Worm (Caenorhabditis elegans) whole organism, L2 larva: Measurements from ENCODE around the gene bus-2.

Experiments
- aly-2 ChIP-seq: fragments of 150-350 bp; optimal IDR thresholded peaks from 2 replicates; lab custom pipeline; 2014; ENCODE audit warnings: missing biosample characterization, missing genetic modification characterization
- ama-1 ChIP-seq: fragments of 150-350 bp; optimal IDR thresholded peaks from 2 replicates; lab custom pipeline; 2018; ENCODE audit warnings: inconsistent platforms
- dmd-4 ChIP-seq: sonication (generic microtip); optimal IDR thresholded peaks from 2 replicates; lab custom pipeline; 2017; ENCODE audit warnings: missing biosample characterization, missing genetic modification characterization
- elt-1 ChIP-seq: fragments of 150-350 bp; optimal IDR thresholded peaks from 2 replicates; lab custom pipeline; 2014; ENCODE audit warnings: missing biosample characterization, missing genetic modification characterization
- elt-3 ChIP-seq: sonication (generic microtip); optimal IDR thresholded peaks from 2 replicates; lab custom pipeline; 2017; ENCODE audit warnings: missing biosample characterization, missing genetic modification characterization
- lin-11 ChIP-seq: fragments of 150-350 bp; sonication (generic microtip); optimal IDR thresholded peaks from 2 replicates; lab custom pipeline; 2014; ENCODE audit warnings: missing biosample characterization, missing genetic modification characterization, inconsistent platforms, mixed read lengths
- lsy-2 ChIP-seq, 2 experiments: fragments of 150-350 bp in 1 of 2; sonication (generic microtip) in 1 of 2; optimal IDR thresholded peaks; 2 replicates each; lab custom pipeline; 2014 to 2017; ENCODE audit warnings: missing biosample characterization in 2 of 2, missing genetic modification characterization in 2 of 2
- mdl-1 ChIP-seq, 2 experiments: fragments of 150-350 bp in 1 of 2; sonication (generic microtip) in 1 of 2; optimal IDR thresholded peaks; 2 replicates each; lab custom pipeline; 2017; ENCODE audit warnings: missing biosample characterization in 2 of 2, missing genetic modification characterization in 2 of 2
- nhr-11 ChIP-seq: fragments of 150-350 bp; optimal IDR thresholded peaks from 2 replicates; lab custom pipeline; 2014; ENCODE audit warnings: missing biosample characterization, missing genetic modification characterization
- nhr-237 ChIP-seq: fragments of 150-350 bp; optimal IDR thresholded peaks from 2 replicates; lab custom pipeline; 2014; ENCODE audit warnings: missing biosample characterization, missing genetic modification characterization
- nhr-25 ChIP-seq: fragments of 150-350 bp; sonication (generic microtip); optimal IDR thresholded peaks from 3 replicates; lab custom pipeline; 2014; ENCODE audit warnings: missing biosample characterization, missing genetic modification characterization
- nhr-77 ChIP-seq: fragments of 150-350 bp; optimal IDR thresholded peaks from 2 replicates; lab custom pipeline; 2014; ENCODE audit warnings: missing biosample characterization, missing genetic modification characterization
- skn-1 ChIP-seq: sonication (generic microtip); optimal IDR thresholded peaks from 2 replicates; lab custom pipeline; 2017; ENCODE audit warnings: missing biosample characterization, missing genetic modification characterization

ce11 chrIV:1724283-1724682 lies 24.6 kb downstream of the bus-2 start, which contains the start of gene epic-3:
- no peak for TF ChIP-seq ama-1 (lab: Kevin White, UChicago)
- no peak for TF ChIP-seq mdl-1 (tag; optimal IDR thresholded peaks at IDR 0.05; lab: Kevin White, UChicago)
- no peak for TF ChIP-seq lsy-2 (tag; optimal IDR thresholded peaks at IDR 0.05; lab: Kevin White, UChicago)
- TF ChIP-seq nhr-237 (tag; lab: Kevin White, UChicago): no peak
- no peak for TF ChIP-seq skn-1
- TF ChIP-seq nhr-77 (tag; lab: Kevin White, UChicago): no peak
- no peak for TF ChIP-seq elt-3
- no peak for TF ChIP-seq elt-1 (tag; lab: Kevin White, UChicago)
- no peak for TF ChIP-seq lin-11 (tag; lab: Kevin White, UChicago)
- TF ChIP-seq nhr-11 (tag; lab: Kevin White, UChicago): no peak
- no peak for TF ChIP-seq nhr-25 (tag; lab: Kevin White, UChicago)
- no peak for TF ChIP-seq aly-2 (tag; lab: Kevin White, UChicago)
- no peak for TF ChIP-seq dmd-4 (tag; lab: Kevin White, UChicago)
